Fruit fly (Drosophila melanogaster) S2 (cell line): ENCODE measurements around the gene yellow-g.

Experiments used
- CG8478 ChIP-seq: fragments of >200 bp; optimal IDR thresholded peaks from 2 replicates; lab custom pipeline; 2018
- CTCF ChIP-seq, 2 experiments: fragments of >200 bp; optimal IDR thresholded peaks; 2 replicates each; lab custom pipeline; 2018

DNA sequence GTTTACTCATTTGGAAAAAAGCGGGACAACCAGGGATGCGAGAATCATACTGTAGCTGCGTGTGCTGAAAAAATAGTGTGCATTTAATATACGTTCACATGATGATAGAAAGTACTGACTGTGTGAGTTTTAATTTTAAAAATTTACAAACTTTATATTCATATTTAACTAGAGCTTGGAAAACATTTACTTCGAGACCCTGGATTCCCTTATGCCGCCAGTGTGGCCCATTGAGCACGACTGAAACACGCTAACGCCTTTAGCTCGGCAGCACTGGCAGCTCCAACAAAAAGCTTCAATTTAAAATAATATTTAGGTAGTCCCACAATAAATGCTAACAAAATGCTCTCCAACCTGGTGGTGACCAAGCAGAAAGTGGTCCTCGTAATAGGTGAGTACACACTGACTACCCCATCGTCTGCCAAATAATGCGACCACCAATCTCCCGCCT, 15.1 kb downstream of the yellow-g start, which contains the start of the genes CG1275 and Elp5:
- no peak for TF ChIP-seq CTCF (optimal IDR thresholded peaks at IDR 0.05; lab: Kevin White, UChicago)
- TF ChIP-seq CG8478 (lab: Kevin White, UChicago): no peak
